Worm (Caenorhabditis elegans) whole organism, midembryonic: ENCODE results near the gene sra-36.

Experiments used
- T22C8.4 ChIP-seq: fragments of 200-800 bp; sonication (Bioruptor generic); IDR thresholded peaks from 2 replicates; pipeline ENCODE4 v1.3.6; 2022; ENCODE audit warnings: missing genetic modification characterization, missing compliant biosample characterization
- cog-1 ChIP-seq: sonication (generic microtip); optimal IDR thresholded peaks from 2 replicates; lab custom pipeline; 2016; ENCODE audit warnings: missing genetic modification characterization, missing compliant biosample characterization
- flt-1 ChIP-seq: fragments of 200-800 bp; sonication (Bioruptor generic); IDR thresholded peaks from 2 replicates; pipeline ENCODE4 v1.3.6; 2022; ENCODE audit warnings: missing genetic modification characterization, missing compliant biosample characterization
- klf-2 ChIP-seq: fragments of 200-800 bp; sonication (Bioruptor generic); conservative IDR thresholded peaks from 2 replicates; pipeline ENCODE4 v1.3.6; 2022; ENCODE audit warnings: missing genetic modification reagents, missing genetic modification characterization, missing compliant biosample characterization
- med-1 ChIP-seq: sonication (generic microtip); optimal IDR thresholded peaks from 2 replicates; lab custom pipeline; 2017; ENCODE audit warnings: missing genetic modification characterization, mild to moderate bottlenecking, missing compliant biosample characterization, antibody characterized with exemption, missing genetic modification reagents; ENCODE audit not compliant: insufficient read depth
- ref-1 ChIP-seq: fragments of 200-800 bp; sonication (Bioruptor generic); conservative IDR thresholded peaks from 2 replicates; pipeline ENCODE4 v1.3.6; 2022; ENCODE audit warnings: missing genetic modification reagents, missing genetic modification characterization, missing compliant biosample characterization
- tab-1 ChIP-seq: fragments of 200-800 bp; sonication (Bioruptor generic); IDR thresholded peaks from 2 replicates; pipeline ENCODE4 v1.3.6; 2022; ENCODE audit warnings: missing genetic modification characterization, missing compliant biosample characterization
- ztf-23 ChIP-seq: fragments of 200-800 bp; sonication (Bioruptor generic); IDR thresholded peaks from 2 replicates; pipeline ENCODE4 v1.3.6; 2022; ENCODE audit warnings: missing genetic modification reagents, missing genetic modification characterization, missing compliant biosample characterization
- ztf-29 ChIP-seq: fragments of 200-800 bp; sonication (Bioruptor generic); IDR thresholded peaks from 2 replicates; pipeline ENCODE4 v1.3.6; 2022; ENCODE audit warnings: missing genetic modification reagents, missing genetic modification characterization, missing compliant biosample characterization

sra-36 gene

ce11 chrII:4550783-4551182 is 10.3 kb upstream of the sra-36 start, which contains the start of gene K07E1.1:
Gene K07E1.1, plus strand, starts transcription at chrII:4551083.
- TF ChIP-seq ztf-23 (GFP tag; lab: Robert Waterston, UW) (no peak), ztf-29 (GFP tag; lab: Robert Waterston, UW) (no peak), med-1 (no peak), ref-1 (GFP tag; lab: Robert Waterston, UW) (no peak), flt-1 (GFP tag; lab: Robert Waterston, UW) (no peak)

DNA sequence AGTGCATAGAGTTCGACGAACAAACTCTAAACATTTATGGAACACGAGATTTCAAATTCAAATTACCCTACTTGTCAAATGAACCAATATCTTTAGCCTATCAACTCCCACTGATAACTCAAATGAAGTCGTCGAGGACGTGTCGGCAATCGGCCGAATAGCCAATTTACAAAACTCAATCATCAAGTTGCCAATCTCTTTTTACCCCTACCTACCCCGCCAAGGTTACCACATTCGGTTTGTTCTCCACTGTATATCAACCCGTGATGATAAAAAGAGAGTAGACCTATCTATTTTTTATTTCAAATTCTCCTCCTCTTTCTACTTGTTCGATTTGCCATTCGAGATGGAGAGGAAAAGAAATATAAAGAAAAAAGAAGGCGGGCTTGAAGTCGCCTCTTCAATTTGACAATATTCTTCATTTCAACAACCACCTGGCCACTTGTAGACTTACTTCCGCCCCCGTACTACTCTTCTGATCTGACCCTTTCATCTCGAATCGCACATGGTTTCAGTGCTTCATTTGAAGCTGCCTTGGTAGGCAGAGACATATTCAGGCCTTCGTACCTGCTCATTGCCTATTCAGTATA is 9.5 kb upstream of the sra-36 start:
- TF ChIP-seq T22C8.4 (GFP tag; lab: Robert Waterston, UW) (no peak), tab-1 (GFP tag; lab: Robert Waterston, UW) (no peak), flt-1 (GFP tag; lab: Robert Waterston, UW) (no peak)

- TF ChIP-seq ztf-23 (GFP tag; lab: Robert Waterston, UW) (no peak), med-1 (no peak), tab-1 (GFP tag; lab: Robert Waterston, UW) (no peak), ref-1 (GFP tag; lab: Robert Waterston, UW) (no peak), klf-2 (GFP tag; lab: Robert Waterston, UW) (no peak), T22C8.4 (GFP tag; lab: Robert Waterston, UW) (no peak), ztf-29 (GFP tag; lab: Robert Waterston, UW) (no peak), flt-1 (GFP tag; lab: Robert Waterston, UW) (no peak), cog-1 (tag; lab: Kevin White, UChicago) (no peak)
Observed at ce11 chrII:4548408-4548807, 7.9 kb upstream of the sra-36 start.

- TF ChIP-seq T22C8.4 (GFP tag; lab: Robert Waterston, UW) (no peak), ref-1 (GFP tag; lab: Robert Waterston, UW) (no peak), tab-1 (GFP tag; lab: Robert Waterston, UW) (no peak), cog-1 (tag; lab: Kevin White, UChicago) (no peak), ztf-29 (GFP tag; lab: Robert Waterston, UW) (no peak)
Observed at ce11 chrII:4543568-4543967, 3.0 kb upstream of the sra-36 start, which contains the start of gene sra-34. Gene sra-34, minus strand, starts transcription at chrII:4543668.

- no peak for TF ChIP-seq T22C8.4 (GFP tag; lab: Robert Waterston, UW)
- TF ChIP-seq med-1, result no peak
- TF ChIP-seq klf-2 (GFP tag; lab: Robert Waterston, UW), result no peak
- no peak for TF ChIP-seq flt-1 (GFP tag; lab: Robert Waterston, UW)
- no peak for TF ChIP-seq ref-1 (GFP tag; lab: Robert Waterston, UW)
- no peak for TF ChIP-seq ztf-23 (GFP tag; lab: Robert Waterston, UW)
- TF ChIP-seq cog-1 (tag; lab: Kevin White, UChicago), result no peak
- no peak for TF ChIP-seq tab-1 (GFP tag; lab: Robert Waterston, UW)
- TF ChIP-seq ztf-29 (GFP tag; lab: Robert Waterston, UW), result no peak
Observed at ce11 chrII:4537141-4537540, 3.4 kb downstream of the sra-36 start, which contains the start of gene sra-33. Gene sra-33, minus strand, starts transcription at chrII:4537241.

DNA sequence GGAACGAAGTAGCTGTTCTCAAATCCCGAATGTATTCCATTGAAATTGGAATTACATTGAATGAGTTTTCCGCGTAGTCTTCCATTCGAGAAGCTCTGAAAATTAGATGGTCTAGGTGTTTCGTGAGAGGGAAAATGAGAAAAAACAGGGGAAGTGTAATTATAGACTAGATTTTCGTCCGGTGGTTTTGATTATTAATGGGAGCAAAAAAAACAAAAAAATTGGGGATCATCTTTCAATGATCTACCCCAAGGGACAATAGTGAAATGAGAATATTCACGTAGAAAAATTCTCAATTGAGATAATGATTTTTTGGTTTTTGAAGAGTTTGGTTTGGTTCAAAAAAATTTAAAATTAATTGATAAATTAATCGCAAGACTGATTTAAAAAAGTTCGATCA is 8.7 kb downstream of the sra-36 start, which contains the start of gene sra-32:
TSS of gene sra-32 (minus strand) at position 101 of the 400 bp plus-strand sequence.
- no peak for TF ChIP-seq T22C8.4 (GFP tag; lab: Robert Waterston, UW)
- no peak for TF ChIP-seq tab-1 (GFP tag; lab: Robert Waterston, UW)
- no peak for TF ChIP-seq klf-2 (GFP tag; lab: Robert Waterston, UW)
- TF ChIP-seq flt-1 (GFP tag; lab: Robert Waterston, UW), result no peak
- TF ChIP-seq ztf-23 (GFP tag; lab: Robert Waterston, UW), result no peak
- TF ChIP-seq med-1, result no peak
- no peak for TF ChIP-seq cog-1 (tag; lab: Kevin White, UChicago)
- no peak for TF ChIP-seq ref-1 (GFP tag; lab: Robert Waterston, UW)
- no peak for TF ChIP-seq ztf-29 (GFP tag; lab: Robert Waterston, UW)

DNA sequence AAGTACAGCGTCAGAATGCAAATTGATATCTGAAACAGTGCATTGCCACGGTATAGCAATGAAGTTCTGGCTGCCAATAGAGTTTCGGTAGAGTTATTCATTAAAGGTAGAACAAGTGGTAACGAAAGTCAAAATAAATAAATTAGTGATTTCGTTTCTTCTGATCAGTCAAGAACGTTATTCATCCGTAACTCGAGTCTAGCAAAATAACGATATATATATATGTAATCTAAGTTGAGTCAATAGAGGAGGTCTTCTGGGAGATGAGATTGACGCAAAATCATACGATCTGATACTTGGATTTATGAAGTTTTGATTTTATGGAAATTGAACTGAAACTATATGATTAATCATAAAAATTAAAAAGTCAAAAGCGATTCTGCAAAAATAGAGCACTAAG is 12.7 kb downstream of the sra-36 start, which contains the start of gene sra-35:
TSS of gene sra-35 (minus strand) at position 101 of the 400 bp plus-strand sequence.
- no peak for TF ChIP-seq med-1
- no peak for TF ChIP-seq ztf-29 (GFP tag; lab: Robert Waterston, UW)
- TF ChIP-seq ref-1 (GFP tag; lab: Robert Waterston, UW), result no peak

- TF ChIP-seq med-1 (no peak), cog-1 (tag; lab: Kevin White, UChicago) (no peak), ztf-23 (GFP tag; lab: Robert Waterston, UW) (no peak), T22C8.4 (GFP tag; lab: Robert Waterston, UW) (no peak), klf-2 (GFP tag; lab: Robert Waterston, UW) (no peak), tab-1 (GFP tag; lab: Robert Waterston, UW) (no peak), ref-1 (GFP tag; lab: Robert Waterston, UW) (no peak), ztf-29 (GFP tag; lab: Robert Waterston, UW) (no peak), flt-1 (GFP tag; lab: Robert Waterston, UW) (no peak)
Observed at ce11 chrII:4525185-4525584, 15.3 kb downstream of the sra-36 start.

ce11 chrII:4523122-4523672 is 17.3 kb downstream of the sra-36 start, which contains the start of the genes B0304.4 and B0304.2:
Gene B0304.4, minus strand, starts transcription at chrII:4523222.
Gene B0304.2, plus strand, starts transcription at chrII:4523622.
- TF ChIP-seq flt-1 (GFP tag; lab: Robert Waterston, UW) (no peak), ztf-29 (GFP tag; lab: Robert Waterston, UW) (no peak), T22C8.4 (GFP tag; lab: Robert Waterston, UW) (no peak), ref-1 (GFP tag; lab: Robert Waterston, UW) (no peak), klf-2 (GFP tag; lab: Robert Waterston, UW) (no peak), med-1 (no peak), tab-1 (GFP tag; lab: Robert Waterston, UW) (no peak), ztf-23 (GFP tag; lab: Robert Waterston, UW) (no peak), cog-1 (tag; lab: Kevin White, UChicago) (no peak)
